Fruit fly (Drosophila melanogaster) whole organism, adult: ENCODE data around the gene CG11249.

Source experiments
- CG11617 ChIP-seq: fragments of 200-800 bp; sonication (Bioruptor generic); optimal IDR thresholded peaks from 2 replicates; lab custom pipeline; 2017; ENCODE audit warnings: mild to moderate bottlenecking, missing biosample characterization, missing genetic modification reagents, missing genetic modification characterization
- CG14711 ChIP-seq: fragments of 200-800 bp; sonication (Bioruptor generic); optimal IDR thresholded peaks from 2 replicates; lab custom pipeline; 2018; ENCODE audit warnings: missing biosample characterization, mild to moderate bottlenecking, missing genetic modification characterization, moderate library complexity
- CG5204 ChIP-seq: fragments of 200-800 bp; sonication (Bioruptor generic); optimal IDR thresholded peaks from 2 replicates; lab custom pipeline; 2016; ENCODE audit warnings: missing biosample characterization, missing genetic modification characterization
- CG7045 ChIP-seq: fragments of 200-800 bp; sonication (Bioruptor generic); optimal IDR thresholded peaks from 2 replicates; lab custom pipeline; 2017; ENCODE audit warnings: missing biosample characterization, mild to moderate bottlenecking, missing genetic modification characterization
- CG7101 ChIP-seq: fragments of 200-800 bp; sonication (Bioruptor generic); optimal IDR thresholded peaks from 2 replicates; lab custom pipeline; 2018; ENCODE audit warnings: missing biosample characterization, mild to moderate bottlenecking, missing genetic modification characterization, moderate library complexity
- Clk ChIP-seq: fragments of 200-800 bp; sonication (Bioruptor generic); optimal IDR thresholded peaks from 2 replicates; lab custom pipeline; 2017; ENCODE audit warnings: missing biosample characterization, missing genetic modification characterization
- Hr96 ChIP-seq: fragments of 200-800 bp; sonication (Bioruptor generic); optimal IDR thresholded peaks from 2 replicates; lab custom pipeline; 2016; ENCODE audit warnings: missing biosample characterization, missing genetic modification characterization
- Mnt ChIP-seq: fragments of 200-800 bp; sonication (Bioruptor generic); optimal IDR thresholded peaks from 2 replicates; lab custom pipeline; 2016; ENCODE audit warnings: missing biosample characterization, mild to moderate bottlenecking, missing genetic modification characterization
- bab1 ChIP-seq: fragments of 200-800 bp; sonication (Bioruptor generic); optimal IDR thresholded peaks from 3 replicates; lab custom pipeline; 2019; ENCODE audit warnings: missing biosample characterization, mild to moderate bottlenecking, missing genetic modification characterization, moderate library complexity
- ovo ChIP-seq: fragments of 200-800 bp; sonication (Bioruptor generic); optimal IDR thresholded peaks from 2 replicates; lab custom pipeline; 2016; ENCODE audit warnings: missing biosample characterization, missing genetic modification characterization
- tj ChIP-seq: fragments of 200-800 bp; sonication (Bioruptor generic); optimal IDR thresholded peaks from 3 replicates; lab custom pipeline; 2017; ENCODE audit warnings: missing biosample characterization, mild to moderate bottlenecking, missing genetic modification characterization, moderate library complexity

DNA sequence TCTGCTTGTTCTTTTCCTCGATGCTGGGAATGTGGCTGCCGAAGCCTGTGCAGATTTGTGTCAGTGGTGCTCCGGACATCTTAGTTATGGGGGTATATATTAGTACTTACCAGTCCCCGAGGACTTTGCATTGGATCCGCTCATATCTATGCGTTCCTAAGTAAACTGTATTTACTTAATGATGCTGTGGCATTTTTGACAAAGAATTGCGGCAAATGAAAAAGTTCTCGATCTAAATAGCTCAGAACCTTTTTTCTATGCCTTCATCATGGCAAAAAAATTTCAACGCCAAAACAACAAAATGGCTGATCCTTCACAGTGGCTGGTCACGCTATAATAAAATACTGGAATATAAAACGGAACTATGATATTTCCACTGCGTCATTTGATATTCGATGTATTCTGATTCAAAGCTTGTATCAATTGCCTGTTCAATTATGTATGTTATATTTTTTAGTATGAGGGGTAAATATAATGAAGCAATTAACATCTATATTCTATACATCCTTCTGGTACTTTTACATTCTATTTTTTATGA is 37.7 kb upstream of the CG11249 start, which contains the start of gene MED1:
- TF ChIP-seq Clk (no peak), Mnt (GFP tag; lab: Kevin White, UChicago) (no peak), CG11617 (GFP tag; lab: Kevin White, UChicago) (no peak), CG5204 (no peak), CG14711 (tag; lab: Kevin White, UChicago) (no peak), Hr96 (GFP tag; lab: Kevin White, UChicago) (no peak), CG7101 (tag; lab: Kevin White, UChicago) (no peak), CG7045 (GFP tag; lab: Kevin White, UChicago) (no peak), ovo (GFP tag; lab: Kevin White, UChicago) (no peak), bab1 (peak; percentile 16), tj (GFP tag; lab: Kevin White, UChicago) (no peak)
